Fruit fly (Drosophila melanogaster): Measurements from ENCODE around the gene CanA1.

Gene CanA1

DNA sequence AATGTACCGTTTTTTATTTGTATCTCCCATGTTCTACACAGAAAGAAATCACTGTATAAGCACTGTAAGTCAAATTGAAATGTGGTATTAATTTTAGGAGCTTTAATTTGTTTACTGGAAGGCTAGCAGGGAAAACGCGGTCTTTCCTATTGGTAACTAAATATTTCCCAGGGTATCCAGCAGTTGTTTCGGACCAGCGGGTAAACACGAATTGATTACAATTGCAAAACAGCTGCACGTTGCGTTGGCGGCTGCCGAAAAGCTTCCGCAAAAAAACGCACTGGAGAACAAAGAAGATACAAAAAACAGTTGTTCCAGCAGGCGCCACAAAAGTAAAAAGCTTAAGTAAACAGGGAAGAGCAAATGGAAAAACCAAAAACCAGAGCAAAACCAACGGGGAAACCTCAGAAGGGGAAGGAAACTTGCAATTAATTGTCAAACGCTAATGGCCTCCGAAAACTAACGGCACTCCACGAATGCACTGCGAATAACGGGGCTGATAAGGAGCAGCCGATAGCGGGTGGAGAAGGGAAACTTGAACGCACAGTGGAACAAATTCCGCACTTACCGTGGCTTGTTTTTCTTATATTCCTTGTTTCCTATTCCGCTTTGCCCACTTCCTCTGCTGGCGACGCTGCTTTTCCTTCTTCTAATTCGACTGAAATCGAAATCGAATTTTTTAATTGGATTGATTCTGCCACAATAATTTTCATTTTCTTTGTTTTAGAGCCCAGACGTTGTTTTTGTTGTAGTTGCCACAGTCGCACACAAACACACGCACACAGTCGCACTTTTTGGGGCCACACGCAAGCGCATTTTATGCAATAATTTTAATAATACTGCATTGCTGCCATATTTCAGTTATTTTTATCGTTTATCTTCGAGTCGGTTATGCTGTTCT, 20.9 kb downstream of the CanA1 start (continued):
- TF ChIP-seq ERR (GFP tag; optimal IDR thresholded peaks at IDR 0.05) (no peak), ssp (GFP tag; IDR thresholded peaks at IDR 0.05) (no peak), kah (GFP tag; optimal IDR thresholded peaks at IDR 0.05) (no peak), CG9609 (GFP tag; optimal IDR thresholded peaks at IDR 0.05) (peak; percentile 61), CG34376 (GFP tag; optimal IDR thresholded peaks at IDR 0.05) (no peak), chif (GFP tag; optimal IDR thresholded peaks at IDR 0.05) (peak in 1 of 2 experiments; percentile 9), Hsf (GFP tag; optimal IDR thresholded peaks at IDR 0.05) (peak; percentile 20), CG6813 (GFP tag; optimal IDR thresholded peaks at IDR 0.05) (peak; percentile 3), sob (GFP tag; IDR thresholded peaks at IDR 0.05) (no peak; the same call in 1 of the 2 replicates), CG17385 (GFP tag; optimal IDR thresholded peaks at IDR 0.05) (peak; percentile 21), CG9797 (GFP tag; optimal IDR thresholded peaks at IDR 0.05) (no peak), MTF-1 (GFP tag; optimal IDR thresholded peaks at IDR 0.05; ENCODE audit: borderline replicate concordance) (no peak), Dad (GFP tag; optimal IDR thresholded peaks at IDR 0.05) (no peak), phol (tag; optimal IDR thresholded peaks at IDR 0.05) (peak; percentile 48), CG14667 (GFP tag; IDR thresholded peaks at IDR 0.05) (no peak), Adf1 (GFP tag; IDR thresholded peaks at IDR 0.05) (no peak), Oaz (GFP tag; IDR thresholded peaks at IDR 0.05) (no peak; the same call in 1 of the 2 replicates), Atf-2 (GFP tag; optimal IDR thresholded peaks at IDR 0.05) (peak; percentile 14), dm (GFP tag; optimal IDR thresholded peaks at IDR 0.05) (no peak), CG32772 (GFP tag; IDR thresholded peaks at IDR 0.05) (no peak), shn (GFP tag; optimal IDR thresholded peaks at IDR 0.05) (peak; percentile 20), CG31365 (tag; optimal IDR thresholded peaks at IDR 0.05) (no peak), wdn (GFP tag; IDR thresholded peaks at IDR 0.05) (no peak), CG9727 (GFP tag; optimal IDR thresholded peaks at IDR 0.05) (no peak), ewg (GFP tag; optimal IDR thresholded peaks at IDR 0.05) (peak; percentile 80), CG6854 (GFP tag; optimal IDR thresholded peaks at IDR 0.05) (no peak), ato (GFP tag; IDR thresholded peaks at IDR 0.05; ENCODE audit: partially characterized antibody) (no peak), Deaf1 (tag; optimal IDR thresholded peaks at IDR 0.05) (no peak), Nf-YC (tag; optimal IDR thresholded peaks at IDR 0.05) (peak; percentile 11), sd (tag; optimal IDR thresholded peaks at IDR 0.05) (no peak), Gug (GFP tag; IDR thresholded peaks at IDR 0.05) (peak; percentile 43; the same call in 1 of the 4 replicates), Hmr (GFP tag; optimal IDR thresholded peaks at IDR 0.05) (peak; percentile 2), cad (GFP tag; optimal IDR thresholded peaks at IDR 0.05) (no peak), jumu (GFP tag; optimal IDR thresholded peaks at IDR 0.05) (no peak), CG3838 (GFP tag; optimal IDR thresholded peaks at IDR 0.05) (no peak), CG9932 (GFP tag; IDR thresholded peaks at IDR 0.05) (peak; percentile 54), Bteb2 (GFP tag; optimal IDR thresholded peaks at IDR 0.05) (no peak), CG13424 (tag; optimal IDR thresholded peaks at IDR 0.05) (peak; percentile 21), pan (optimal IDR thresholded peaks at IDR 0.05) (no peak), pan (GFP tag; optimal IDR thresholded peaks at IDR 0.05 in 1 of 2, IDR thresholded peaks at IDR 0.05 in 1 of 2) (peak in 1 of 2 experiments; percentile 52), pum (GFP tag; optimal IDR thresholded peaks at IDR 0.05) (peak; percentile 7), CG10209 (GFP tag; optimal IDR thresholded peaks at IDR 0.05) (peak; percentile 17), Chrac-16 (GFP tag; optimal IDR thresholded peaks at IDR 0.05) (peak; percentile 49), Trl (optimal IDR thresholded peaks at IDR 0.05) (peak in 1 of 2 experiments; percentile 47), Trl (GFP tag; optimal IDR thresholded peaks at IDR 0.05) (peak; percentile 41), dmrt99B (tag; optimal IDR thresholded peaks at IDR 0.05) (peak; percentile 44), CG18476 (GFP tag; optimal IDR thresholded peaks at IDR 0.05) (no peak), CG4617 (GFP tag; optimal IDR thresholded peaks at IDR 0.05; ENCODE audit: borderline replicate concordance) (no peak), CG30020 (tag; optimal IDR thresholded peaks at IDR 0.05) (no peak)

All from whole organism, embryonic.